Worm (Caenorhabditis elegans) whole organism, mixed stage, embryonic: Measurements from ENCODE around the gene rab-6.1.

Source experiments
- M03D4.4 ChIP-seq: sonication (generic microtip); optimal IDR thresholded peaks from 2 replicates; lab custom pipeline; 2017; ENCODE audit warnings: mild to moderate bottlenecking, missing genetic modification characterization, missing compliant biosample characterization
- bed-3 ChIP-seq: fragments of 200-800 bp; sonication (Bioruptor generic); optimal IDR thresholded peaks from 3 replicates; lab custom pipeline; 2018; ENCODE audit warnings: mild to moderate bottlenecking, missing genetic modification characterization, moderate library complexity, missing compliant biosample characterization
- blmp-1 ChIP-seq: fragments of 150-350 bp; optimal IDR thresholded peaks from 2 replicates; lab custom pipeline; 2014; ENCODE audit warnings: missing biosample characterization, missing genetic modification characterization
- ceh-39 ChIP-seq: fragments of 150-350 bp; optimal IDR thresholded peaks from 2 replicates; lab custom pipeline; 2014; ENCODE audit warnings: missing biosample characterization, missing genetic modification characterization
- ceh-43 ChIP-seq: fragments of 200-800 bp; sonication (Bioruptor generic); optimal IDR thresholded peaks from 2 replicates; lab custom pipeline; 2018; ENCODE audit warnings: mild to moderate bottlenecking, missing genetic modification characterization, moderate library complexity, missing compliant biosample characterization
- ceh-83 ChIP-seq: fragments of 200-800 bp; sonication (Bioruptor generic); optimal IDR thresholded peaks from 2 replicates; lab custom pipeline; 2018; ENCODE audit warnings: mild to moderate bottlenecking, missing genetic modification characterization, missing compliant biosample characterization
- ces-1 ChIP-seq: fragments of 150-350 bp; optimal IDR thresholded peaks from 2 replicates; lab custom pipeline; 2014; ENCODE audit warnings: missing biosample characterization, missing genetic modification reagents, missing genetic modification characterization
- cnd-1 ChIP-seq: fragments of 200-800 bp; sonication (Bioruptor generic); optimal IDR thresholded peaks from 2 replicates; lab custom pipeline; 2018; ENCODE audit warnings: mild to moderate bottlenecking, missing genetic modification characterization, missing compliant biosample characterization
- drap-1 ChIP-seq: fragments of 200-800 bp; sonication (Bioruptor generic); optimal IDR thresholded peaks from 3 replicates; lab custom pipeline; 2018; ENCODE audit warnings: mild to moderate bottlenecking, missing genetic modification characterization, missing compliant biosample characterization
- elt-1 ChIP-seq: sonication (generic microtip); optimal IDR thresholded peaks from 2 replicates; lab custom pipeline; 2017; ENCODE audit warnings: missing genetic modification characterization, mild to moderate bottlenecking, missing compliant biosample characterization, antibody characterized with exemption, moderate library complexity, borderline replicate concordance; ENCODE audit not compliant: insufficient read depth
- elt-3 ChIP-seq: fragments of 150-350 bp; optimal IDR thresholded peaks from 2 replicates; lab custom pipeline; 2014; ENCODE audit warnings: missing biosample characterization, missing genetic modification characterization
- flh-1 ChIP-seq: fragments of 200-800 bp; sonication (Bioruptor generic); optimal IDR thresholded peaks from 2 replicates; lab custom pipeline; 2018; ENCODE audit warnings: mild to moderate bottlenecking, missing genetic modification characterization, moderate library complexity, missing compliant biosample characterization
- ham-2 ChIP-seq: fragments of 200-800 bp; sonication (Bioruptor generic); optimal IDR thresholded peaks from 2 replicates; lab custom pipeline; 2018; ENCODE audit warnings: mild to moderate bottlenecking, missing genetic modification characterization, missing compliant biosample characterization
- hlh-1 ChIP-seq: fragments of 150-350 bp; optimal IDR thresholded peaks from 2 replicates; lab custom pipeline; 2014; ENCODE audit warnings: missing biosample characterization, missing genetic modification reagents, missing genetic modification characterization
- lin-13 ChIP-seq: fragments of 150-350 bp; optimal IDR thresholded peaks from 2 replicates; lab custom pipeline; 2014; ENCODE audit warnings: missing biosample characterization, missing genetic modification characterization
- lin-32 ChIP-seq: fragments of 200-800 bp; sonication (Bioruptor generic); optimal IDR thresholded peaks from 2 replicates; lab custom pipeline; 2018; ENCODE audit warnings: mild to moderate bottlenecking, missing genetic modification characterization, missing compliant biosample characterization
- lsy-2 ChIP-seq: fragments of 150-350 bp; optimal IDR thresholded peaks from 2 replicates; lab custom pipeline; 2014; ENCODE audit warnings: missing biosample characterization, missing genetic modification characterization
- mab-5 ChIP-seq: fragments of 150-350 bp; optimal IDR thresholded peaks from 2 replicates; lab custom pipeline; 2014; ENCODE audit warnings: missing biosample characterization, missing genetic modification characterization
- mep-1 ChIP-seq: fragments of 150-350 bp; optimal IDR thresholded peaks from 2 replicates; lab custom pipeline; 2017; ENCODE audit warnings: missing biosample characterization, missing genetic modification reagents, missing genetic modification characterization, inconsistent platforms
- mls-2 ChIP-seq: sonication (generic microtip); optimal IDR thresholded peaks from 2 replicates; lab custom pipeline; 2016; ENCODE audit warnings: mild to moderate bottlenecking, missing genetic modification characterization, moderate library complexity, missing compliant biosample characterization
- nhr-12 ChIP-seq: fragments of 150-350 bp; optimal IDR thresholded peaks from 2 replicates; lab custom pipeline; 2014; ENCODE audit warnings: missing biosample characterization, missing genetic modification characterization
- nhr-2 ChIP-seq: fragments of 150-350 bp; optimal IDR thresholded peaks from 2 replicates; lab custom pipeline; 2014; ENCODE audit warnings: missing biosample characterization, missing genetic modification characterization
- nhr-237 ChIP-seq: fragments of 150-350 bp; optimal IDR thresholded peaks from 2 replicates; lab custom pipeline; 2014; ENCODE audit warnings: missing biosample characterization, missing genetic modification characterization
- nhr-28 ChIP-seq: fragments of 150-350 bp; optimal IDR thresholded peaks from 2 replicates; lab custom pipeline; 2014; ENCODE audit warnings: missing biosample characterization, missing genetic modification characterization
- nhr-76 ChIP-seq: sonication (generic microtip); optimal IDR thresholded peaks from 2 replicates; lab custom pipeline; 2017; ENCODE audit warnings: missing biosample characterization, missing genetic modification characterization
- pha-4 ChIP-seq: fragments of 150-350 bp; optimal IDR thresholded peaks from 2 replicates; lab custom pipeline; 2018; ENCODE audit warnings: missing biosample characterization, missing genetic modification reagents, missing genetic modification characterization
- sem-2 ChIP-seq: fragments of 200-800 bp; sonication (Bioruptor generic); optimal IDR thresholded peaks from 2 replicates; lab custom pipeline; 2018; ENCODE audit warnings: mild to moderate bottlenecking, missing genetic modification characterization, missing compliant biosample characterization
- snpc-4 ChIP-seq: fragments of 150-350 bp; optimal IDR thresholded peaks from 2 replicates; lab custom pipeline; 2014; ENCODE audit warnings: missing biosample characterization, missing genetic modification characterization
- sptf-1 ChIP-seq: sonication (generic microtip); optimal IDR thresholded peaks from 2 replicates; lab custom pipeline; 2017; ENCODE audit warnings: mild to moderate bottlenecking, missing genetic modification characterization, moderate library complexity, missing compliant biosample characterization
- tbx-8 ChIP-seq: fragments of 200-800 bp; sonication (Bioruptor generic); optimal IDR thresholded peaks from 2 replicates; lab custom pipeline; 2018; ENCODE audit warnings: mild to moderate bottlenecking, missing genetic modification characterization, moderate library complexity, missing compliant biosample characterization
- unc-120 ChIP-seq: sonication (generic microtip); optimal IDR thresholded peaks from 2 replicates; lab custom pipeline; 2017; ENCODE audit warnings: missing genetic modification characterization, missing compliant biosample characterization; ENCODE audit not compliant: poor library complexity, severe bottlenecking
- unc-39 ChIP-seq: fragments of 150-350 bp; optimal IDR thresholded peaks from 2 replicates; lab custom pipeline; 2014; ENCODE audit warnings: missing biosample characterization, missing genetic modification characterization
- unc-62 ChIP-seq: fragments of 150-350 bp; optimal IDR thresholded peaks from 2 replicates; lab custom pipeline; 2014; ENCODE audit warnings: missing biosample characterization, missing genetic modification reagents, missing genetic modification characterization
- zip-8 ChIP-seq: fragments of 150-350 bp; optimal IDR thresholded peaks from 2 replicates; lab custom pipeline; 2014; ENCODE audit warnings: missing biosample characterization, missing genetic modification characterization
- ztf-11 ChIP-seq: fragments of 150-350 bp; optimal IDR thresholded peaks from 2 replicates; lab custom pipeline; 2014; ENCODE audit warnings: missing biosample characterization, missing genetic modification characterization

rab-6.1 gene

DNA sequence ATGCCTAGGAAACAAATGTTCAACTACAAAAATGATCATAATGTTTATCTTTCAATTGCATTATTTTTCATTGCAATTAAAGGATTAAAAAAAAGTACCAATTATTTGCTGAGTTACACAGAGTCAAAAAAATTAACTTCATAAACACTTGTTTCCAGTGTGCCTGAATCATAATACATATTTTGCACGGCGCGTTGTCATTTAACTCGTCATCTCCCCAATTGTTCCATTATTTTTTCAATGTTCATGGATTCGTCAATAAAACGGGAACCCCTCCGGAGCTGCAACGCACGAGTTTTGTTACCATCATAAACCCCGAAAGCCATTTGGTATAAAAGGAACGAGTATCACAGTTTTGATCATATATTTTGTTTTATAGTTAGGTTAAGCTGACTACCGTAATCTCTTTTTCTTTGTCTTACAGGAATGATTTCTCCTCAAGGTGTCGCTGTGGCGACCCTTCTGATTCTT, 11.5 kb upstream of the rab-6.1 start, which contains the start of gene F59B2.12:
F59B2.12 (plus strand) TSS at position 421 of the 471 bp plus-strand sequence.
- TF ChIP-seq zip-8 (tag; lab: Kevin White, UChicago) (no peak), blmp-1 (no peak), nhr-12 (tag; lab: Kevin White, UChicago) (no peak), mep-1 (no peak), hlh-1 (tag; lab: Kevin White, UChicago) (no peak), M03D4.4 (tag; lab: Kevin White, UChicago) (no peak), nhr-28 (tag; lab: Kevin White, UChicago) (no peak), lin-13 (tag; lab: Kevin White, UChicago) (no peak), elt-3 (tag; lab: Kevin White, UChicago) (no peak), drap-1 (GFP tag; lab: Kevin White, UChicago) (no peak), ztf-11 (tag; lab: Kevin White, UChicago) (no peak), ceh-83 (GFP tag; lab: Kevin White, UChicago) (no peak), cnd-1 (tag; lab: Kevin White, UChicago) (no peak), sptf-1 (tag; lab: Kevin White, UChicago) (no peak), unc-39 (no peak), mls-2 (no peak), nhr-2 (tag; lab: Kevin White, UChicago) (no peak), bed-3 (GFP tag; lab: Kevin White, UChicago) (no peak), lsy-2 (tag; lab: Kevin White, UChicago) (no peak), ceh-43 (GFP tag; lab: Kevin White, UChicago) (no peak)

DNA sequence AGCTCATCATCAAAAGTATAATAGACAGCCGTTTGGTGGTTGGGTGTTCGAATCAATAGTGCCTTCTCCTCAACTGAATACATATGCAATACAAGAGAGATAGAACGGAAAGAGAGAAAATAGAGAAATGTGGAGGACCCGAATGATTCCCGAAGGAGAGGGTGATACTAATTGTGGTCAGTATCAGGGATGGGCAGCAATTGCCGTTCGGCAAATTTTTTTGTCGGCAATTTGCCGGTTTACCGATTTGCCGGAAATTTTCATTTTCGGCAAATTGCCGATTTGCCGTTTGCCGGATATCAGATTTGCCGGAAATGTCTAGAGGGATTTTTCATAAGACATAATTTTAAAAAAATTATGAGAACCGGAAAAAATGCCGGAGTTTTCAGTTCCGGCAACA, 6.6 kb upstream of the rab-6.1 start, which contains the start of gene F59B2.9:
F59B2.9 (minus strand) TSS at position 101 of the 400 bp plus-strand sequence.
- TF ChIP-seq nhr-12 (tag; lab: Kevin White, UChicago) (no peak), cnd-1 (tag; lab: Kevin White, UChicago) (no peak), mep-1 (no peak), ceh-39 (tag; lab: Kevin White, UChicago) (no peak), ceh-83 (GFP tag; lab: Kevin White, UChicago) (no peak), flh-1 (no peak), unc-62 (GFP tag; lab: Kevin White, UChicago) (no peak), zip-8 (tag; lab: Kevin White, UChicago) (no peak), drap-1 (GFP tag; lab: Kevin White, UChicago) (no peak), mls-2 (no peak), ces-1 (no peak), nhr-237 (tag; lab: Kevin White, UChicago) (no peak), nhr-2 (tag; lab: Kevin White, UChicago) (no peak), snpc-4 (tag; lab: Kevin White, UChicago) (no peak), mab-5 (tag; lab: Kevin White, UChicago) (no peak), sptf-1 (tag; lab: Kevin White, UChicago) (no peak), lin-32 (GFP tag; lab: Kevin White, UChicago) (no peak), hlh-1 (tag; lab: Kevin White, UChicago) (no peak), unc-39 (no peak)

DNA sequence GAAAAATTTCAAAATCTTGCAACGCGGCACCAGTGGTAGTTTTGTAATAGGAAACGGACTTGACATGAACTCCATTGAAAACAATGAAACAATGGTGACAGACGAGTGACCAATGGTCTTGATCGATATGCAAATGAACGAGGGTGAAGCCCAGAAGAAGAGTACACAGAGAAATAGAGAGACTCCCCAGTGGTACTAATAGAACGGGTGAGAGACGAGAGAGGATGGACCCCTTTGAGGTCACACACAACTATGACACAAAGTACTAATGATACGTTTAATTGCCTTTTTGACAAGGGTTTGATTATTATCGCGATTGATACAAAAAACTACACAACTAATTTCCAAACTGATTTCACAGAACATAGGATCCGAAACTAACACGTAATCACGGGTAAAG, 4.3 kb upstream of the rab-6.1 start, which contains the start of gene F59B2.8:
F59B2.8 (minus strand) TSS at position 151 of the 400 bp plus-strand sequence.
- TF ChIP-seq nhr-28 (tag; lab: Kevin White, UChicago), result no peak
- TF ChIP-seq nhr-237 (tag; lab: Kevin White, UChicago), result no peak
- TF ChIP-seq pha-4 (tag; lab: Kevin White, UChicago), result no peak
- no peak for TF ChIP-seq ceh-83 (GFP tag; lab: Kevin White, UChicago)
- no peak for TF ChIP-seq drap-1 (GFP tag; lab: Kevin White, UChicago)
- no peak for TF ChIP-seq ceh-39 (tag; lab: Kevin White, UChicago)
- no peak for TF ChIP-seq lin-32 (GFP tag; lab: Kevin White, UChicago)
- TF ChIP-seq nhr-2 (tag; lab: Kevin White, UChicago), result no peak
- no peak for TF ChIP-seq snpc-4 (tag; lab: Kevin White, UChicago)
- no peak for TF ChIP-seq elt-3 (tag; lab: Kevin White, UChicago)
- no peak for TF ChIP-seq sem-2 (GFP tag; lab: Kevin White, UChicago)
- no peak for TF ChIP-seq mab-5 (tag; lab: Kevin White, UChicago)
- TF ChIP-seq unc-39, result no peak
- TF ChIP-seq unc-62 (GFP tag; lab: Kevin White, UChicago), result peak; percentile 62
- peak; percentile 25 for TF ChIP-seq ces-1
- TF ChIP-seq ham-2, result no peak
- TF ChIP-seq lsy-2 (tag; lab: Kevin White, UChicago), result no peak
- TF ChIP-seq flh-1, result no peak
- TF ChIP-seq bed-3 (GFP tag; lab: Kevin White, UChicago), result no peak
- TF ChIP-seq sptf-1 (tag; lab: Kevin White, UChicago), result no peak
- TF ChIP-seq cnd-1 (tag; lab: Kevin White, UChicago), result no peak
- TF ChIP-seq nhr-76 (tag; lab: Kevin White, UChicago), result no peak
- peak; percentile 20 for TF ChIP-seq unc-120
- TF ChIP-seq ztf-11 (tag; lab: Kevin White, UChicago), result no peak
- TF ChIP-seq blmp-1, result no peak
- peak; percentile 22 for TF ChIP-seq mls-2
- no peak for TF ChIP-seq ceh-43 (GFP tag; lab: Kevin White, UChicago)
- peak; percentile 15 for TF ChIP-seq hlh-1 (tag; lab: Kevin White, UChicago)
- no peak for TF ChIP-seq nhr-12 (tag; lab: Kevin White, UChicago)
- TF ChIP-seq tbx-8, result no peak
- no peak for TF ChIP-seq lin-13 (tag; lab: Kevin White, UChicago)
- no peak for TF ChIP-seq mep-1
- TF ChIP-seq elt-1, result no peak
- TF ChIP-seq M03D4.4 (tag; lab: Kevin White, UChicago), result no peak
- TF ChIP-seq zip-8 (tag; lab: Kevin White, UChicago), result no peak
